Fruit fly (Drosophila melanogaster): ENCODE measurements around the gene modSP.

modSP gene

DNA sequence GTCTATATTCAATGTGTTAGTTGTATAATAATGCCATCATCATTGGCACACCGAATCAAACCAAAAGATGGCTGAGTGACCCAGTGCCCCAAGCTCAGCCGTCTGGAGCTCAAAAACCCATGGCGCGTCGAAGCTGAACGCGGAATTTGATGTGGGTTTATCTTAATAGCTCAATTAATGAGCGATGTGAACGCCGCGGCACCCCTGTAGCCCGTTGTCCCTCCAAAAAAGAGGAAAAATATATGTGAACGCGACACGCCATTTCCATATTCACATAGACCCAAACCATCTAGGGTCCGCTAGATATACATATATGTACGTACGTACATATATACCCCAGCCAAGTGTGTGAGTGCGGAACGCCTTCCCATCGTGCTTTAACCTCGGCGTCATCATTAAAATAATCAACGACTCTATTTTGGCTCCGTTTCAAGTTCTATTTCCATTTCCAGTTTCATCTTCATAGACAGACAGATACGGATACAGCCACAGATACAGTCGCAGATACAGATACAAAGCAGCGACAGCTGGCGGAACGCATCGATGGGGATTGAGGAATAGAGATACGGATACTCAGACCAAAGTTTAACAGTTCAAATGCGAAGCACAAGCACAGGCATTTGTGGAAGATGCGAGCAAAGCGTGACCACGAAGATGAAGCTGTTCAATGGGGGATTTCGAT, 8.8 kb upstream of the modSP start:
- TF ChIP-seq sage (GFP tag; optimal IDR thresholded peaks at IDR 0.05) = no peak
- TF ChIP-seq foxo (GFP tag; optimal IDR thresholded peaks at IDR 0.05) = no peak
- TF ChIP-seq HLH106 (tag; optimal IDR thresholded peaks at IDR 0.05) = no peak
- TF ChIP-seq CG9705 (GFP tag; optimal IDR thresholded peaks at IDR 0.05) = no peak
- TF ChIP-seq ey (GFP tag; optimal IDR thresholded peaks at IDR 0.05) = no peak
- TF ChIP-seq pan (optimal IDR thresholded peaks at IDR 0.05) = no peak
- no peak for TF ChIP-seq Dif (GFP tag; optimal IDR thresholded peaks at IDR 0.05; ENCODE audit: partially characterized antibody)
- no peak for TF ChIP-seq Dfd (GFP tag; optimal IDR thresholded peaks at IDR 0.05)
- no peak for TF ChIP-seq Jra (GFP tag; optimal IDR thresholded peaks at IDR 0.05)

DNA sequence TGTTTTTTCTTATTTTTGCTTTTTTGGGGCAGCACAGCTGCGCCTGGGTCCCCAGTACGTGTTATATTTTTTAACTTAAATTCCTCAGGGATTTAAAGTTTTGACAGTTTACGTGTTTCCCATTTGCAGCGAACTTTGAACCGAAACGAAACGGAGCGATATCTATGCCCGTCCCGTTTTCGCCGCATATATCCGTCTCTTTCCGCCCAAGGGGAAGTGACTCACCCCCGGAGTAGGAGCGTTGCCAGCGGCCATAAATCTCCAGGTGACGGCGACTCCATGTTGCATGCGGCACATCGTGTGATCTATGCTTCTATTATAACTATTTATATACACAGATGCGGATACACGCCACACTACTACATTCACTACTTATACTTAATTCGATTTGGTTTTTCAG, 6.2 kb upstream of the modSP start:
- TF ChIP-seq br (GFP tag; optimal IDR thresholded peaks at IDR 0.05) (no peak), lola (GFP tag; optimal IDR thresholded peaks at IDR 0.05) (no peak), Abd-B (GFP tag; optimal IDR thresholded peaks at IDR 0.05) (no peak), jim (GFP tag; optimal IDR thresholded peaks at IDR 0.05) (no peak), CG32264 (GFP tag; optimal IDR thresholded peaks at IDR 0.05) (no peak), GATAd (GFP tag; optimal IDR thresholded peaks at IDR 0.05) (no peak), Hnf4 (GFP tag; optimal IDR thresholded peaks at IDR 0.05) (no peak), usp (GFP tag; optimal IDR thresholded peaks at IDR 0.05) (no peak), OdsH (GFP tag; optimal IDR thresholded peaks at IDR 0.05) (no peak), Mio (GFP tag; optimal IDR thresholded peaks at IDR 0.05) (no peak), CrebA (GFP tag; optimal IDR thresholded peaks at IDR 0.05; ENCODE audit: borderline replicate concordance) (no peak), pan (optimal IDR thresholded peaks at IDR 0.05) (no peak), Dfd (GFP tag; optimal IDR thresholded peaks at IDR 0.05) (no peak)

DNA sequence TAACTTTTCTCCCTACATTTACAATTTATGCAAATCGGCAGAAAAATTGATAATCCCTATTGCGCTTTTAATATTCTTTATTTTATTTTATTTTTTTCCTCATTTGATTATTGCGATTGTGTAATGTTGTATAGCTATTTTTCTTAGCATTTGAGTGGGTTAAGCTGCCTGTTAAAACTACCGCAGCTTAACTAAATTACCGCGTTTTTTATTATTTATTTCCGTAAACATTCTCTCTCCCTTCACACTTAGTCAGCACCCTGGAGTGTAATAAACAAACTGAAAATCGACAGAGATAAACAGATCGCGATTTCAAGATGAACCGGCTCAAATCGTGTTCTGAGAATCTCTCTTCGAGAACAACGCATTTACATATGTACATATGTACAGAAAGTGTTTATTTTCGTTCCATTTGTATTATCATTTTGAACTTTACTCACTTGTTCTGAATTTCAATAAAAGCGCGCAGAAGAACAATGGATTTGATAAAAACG, 415 bp downstream of the modSP start:
- no peak for TF ChIP-seq Hr78 (GFP tag; optimal IDR thresholded peaks at IDR 0.05)
- no peak for TF ChIP-seq sv (GFP tag; optimal IDR thresholded peaks at IDR 0.05)
- no peak for TF ChIP-seq Vsx2 (GFP tag; optimal IDR thresholded peaks at IDR 0.05; ENCODE audit: partially characterized antibody)
- no peak for TF ChIP-seq Mio (GFP tag; optimal IDR thresholded peaks at IDR 0.05)
- TF ChIP-seq Rel (GFP tag; optimal IDR thresholded peaks at IDR 0.05) = no peak
- TF ChIP-seq Rel (tag; optimal IDR thresholded peaks at IDR 0.05) = no peak
- TF ChIP-seq psq (GFP tag; optimal IDR thresholded peaks at IDR 0.05) = no peak
- no peak for TF ChIP-seq foxo (GFP tag; optimal IDR thresholded peaks at IDR 0.05)
- TF ChIP-seq HLH106 (tag; optimal IDR thresholded peaks at IDR 0.05) = no peak
- no peak for TF ChIP-seq br (GFP tag; optimal IDR thresholded peaks at IDR 0.05)
- no peak for TF ChIP-seq usp (GFP tag; optimal IDR thresholded peaks at IDR 0.05)
- TF ChIP-seq brk (GFP tag; optimal IDR thresholded peaks at IDR 0.05) = no peak
- TF ChIP-seq Abd-B (GFP tag; optimal IDR thresholded peaks at IDR 0.05) = no peak
- no peak for TF ChIP-seq Dif (GFP tag; optimal IDR thresholded peaks at IDR 0.05; ENCODE audit: partially characterized antibody)
- no peak for TF ChIP-seq CG9705 (GFP tag; optimal IDR thresholded peaks at IDR 0.05)

DNA sequence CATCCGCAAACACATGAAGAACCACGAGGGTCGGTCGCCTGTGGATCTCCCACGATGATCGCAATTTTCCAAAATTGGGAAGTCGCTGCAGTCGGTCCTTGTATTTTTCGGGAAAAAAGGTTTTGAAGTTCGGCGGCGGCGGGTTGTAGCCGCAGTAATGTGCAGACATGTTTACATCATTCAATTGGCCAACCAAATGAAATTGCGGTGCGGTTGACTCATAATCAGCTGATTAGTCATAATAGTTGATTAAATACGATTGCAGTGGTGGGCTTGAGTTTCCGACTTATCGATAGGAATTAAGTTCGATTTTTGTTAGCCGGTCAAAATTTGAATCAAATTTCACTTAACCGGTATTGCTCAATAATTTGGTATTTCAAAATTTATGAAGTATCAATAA, 3.4 kb downstream of the modSP start, which contains the start of gene CG14907:
Gene CG14907, minus strand, starts transcription at position 229 of the 400 bp plus-strand sequence.
- TF ChIP-seq CG32264 (GFP tag; optimal IDR thresholded peaks at IDR 0.05) (no peak), Jra (GFP tag; optimal IDR thresholded peaks at IDR 0.05) (peak; percentile 14)

DNA sequence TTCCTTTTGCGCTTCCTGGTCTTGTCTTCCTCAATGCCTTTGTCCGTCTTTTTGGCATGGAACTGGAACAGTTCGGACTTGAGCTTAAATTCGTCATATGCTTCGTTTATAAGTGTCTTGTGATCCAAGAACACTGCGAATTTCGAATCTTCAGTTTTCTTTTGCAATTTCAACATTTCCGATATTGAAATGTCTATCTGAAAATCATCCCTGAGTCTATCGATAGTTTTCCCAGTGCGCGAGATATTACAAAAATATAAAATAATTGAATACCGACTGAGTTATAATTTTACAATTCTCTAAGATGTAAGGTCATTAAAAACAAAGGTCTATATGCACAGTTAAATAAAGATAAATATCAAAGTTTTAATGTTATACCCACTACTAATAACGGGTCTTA, 4.5 kb downstream of the modSP start, which contains the start of gene Mettl4:
Gene Mettl4, minus strand, starts transcription at position 208 of the 400 bp plus-strand sequence.
- TF ChIP-seq Hr78 (GFP tag; optimal IDR thresholded peaks at IDR 0.05) (no peak), dl (GFP tag; optimal IDR thresholded peaks at IDR 0.05; ENCODE audit: insufficient read depth in 1 of 2, partially characterized antibody in 2 of 2) (no peak), Vsx2 (GFP tag; optimal IDR thresholded peaks at IDR 0.05; ENCODE audit: partially characterized antibody) (no peak), Hr83 (GFP tag; optimal IDR thresholded peaks at IDR 0.05; ENCODE audit: poor library complexity, severe bottlenecking) (no peak), usp (GFP tag; optimal IDR thresholded peaks at IDR 0.05) (no peak), sage (GFP tag; optimal IDR thresholded peaks at IDR 0.05) (no peak), CG32264 (GFP tag; optimal IDR thresholded peaks at IDR 0.05) (no peak), OdsH (GFP tag; optimal IDR thresholded peaks at IDR 0.05) (no peak), GATAd (GFP tag; optimal IDR thresholded peaks at IDR 0.05) (no peak), Hnf4 (GFP tag; optimal IDR thresholded peaks at IDR 0.05) (no peak), N (GFP tag; optimal IDR thresholded peaks at IDR 0.05) (no peak), dmrt93B (GFP tag; optimal IDR thresholded peaks at IDR 0.05) (no peak)

Measured in whole organism, wandering third instar larva.